Fruit fly (Drosophila melanogaster) S2 (cell line): ENCODE measurements around the gene CG8135.

ENCODE experiments used
- CG8478 ChIP-seq: fragments of >200 bp; optimal IDR thresholded peaks from 2 replicates; lab custom pipeline; 2018
- CTCF ChIP-seq, 2 experiments: fragments of >200 bp; optimal IDR thresholded peaks; 2 replicates each; lab custom pipeline; 2018

dm6 chr3R:9365893-9366500 lies 38.2 kb upstream of the CG8135 start:
- TF ChIP-seq CG8478 (lab: Kevin White, UChicago) (no peak), CTCF (optimal IDR thresholded peaks at IDR 0.05; lab: Kevin White, UChicago) (no peak)
